Worm (Caenorhabditis elegans) whole organism, L3 larva: Measurements from ENCODE around the gene duxl-1.

Experiments
- R02D3.7 ChIP-seq: fragments of 150-350 bp; optimal IDR thresholded peaks from 2 replicates; lab custom pipeline; 2014; ENCODE audit warnings: missing biosample characterization, missing genetic modification characterization
- ZK546.5 ChIP-seq: sonication (generic microtip); optimal IDR thresholded peaks from 2 replicates; lab custom pipeline; 2017; ENCODE audit warnings: missing biosample characterization, missing genetic modification characterization
- aly-2 ChIP-seq: fragments of 150-350 bp; optimal IDR thresholded peaks from 2 replicates; lab custom pipeline; 2014; ENCODE audit warnings: missing biosample characterization, missing genetic modification characterization
- ama-1 ChIP-seq: fragments of 150-350 bp; optimal IDR thresholded peaks from 2 replicates; lab custom pipeline; 2018
- ceh-16 ChIP-seq: sonication (generic microtip); optimal IDR thresholded peaks from 2 replicates; lab custom pipeline; 2017; ENCODE audit warnings: missing biosample characterization, missing genetic modification characterization
- ceh-9 ChIP-seq: sonication (generic microtip); optimal IDR thresholded peaks from 2 replicates; lab custom pipeline; 2018; ENCODE audit warnings: missing biosample characterization, missing genetic modification characterization
- daf-12 ChIP-seq: fragments of 150-350 bp; optimal IDR thresholded peaks from 2 replicates; lab custom pipeline; 2014; ENCODE audit warnings: missing biosample characterization, missing genetic modification reagents, missing genetic modification characterization
- egl-5 ChIP-seq: fragments of 150-350 bp; optimal IDR thresholded peaks from 2 replicates; lab custom pipeline; 2017; ENCODE audit warnings: missing biosample characterization, missing genetic modification reagents, missing genetic modification characterization, inconsistent platforms
- elt-2 ChIP-seq: sonication (generic microtip); optimal IDR thresholded peaks from 2 replicates; lab custom pipeline; 2016; ENCODE audit warnings: missing genetic modification reagents, mild to moderate bottlenecking, missing genetic modification characterization, missing compliant biosample characterization
- fkh-10 ChIP-seq: sonication (generic microtip); optimal IDR thresholded peaks from 2 replicates; lab custom pipeline; 2017; ENCODE audit warnings: missing biosample characterization, missing genetic modification reagents, missing genetic modification characterization
- fkh-2 ChIP-seq: fragments of 150-350 bp; optimal IDR thresholded peaks from 2 replicates; lab custom pipeline; 2014; ENCODE audit warnings: missing biosample characterization, missing genetic modification reagents, missing genetic modification characterization
- fos-1 ChIP-seq: fragments of 150-350 bp; optimal IDR thresholded peaks from 2 replicates; lab custom pipeline; 2014; ENCODE audit warnings: missing biosample characterization, missing genetic modification characterization
- hmg-11 ChIP-seq: sonication (generic microtip); optimal IDR thresholded peaks from 2 replicates; lab custom pipeline; 2016; ENCODE audit warnings: missing genetic modification characterization, missing compliant biosample characterization
- jun-1 ChIP-seq: fragments of 150-350 bp; optimal IDR thresholded peaks from 2 replicates; lab custom pipeline; 2014; ENCODE audit warnings: missing biosample characterization, missing genetic modification reagents, missing genetic modification characterization
- lin-15B ChIP-seq: fragments of 150-350 bp; optimal IDR thresholded peaks from 2 replicates; lab custom pipeline; 2014; ENCODE audit warnings: missing biosample characterization, missing genetic modification characterization
- lsy-12 ChIP-seq: sonication (generic microtip); optimal IDR thresholded peaks from 2 replicates; lab custom pipeline; 2016; ENCODE audit warnings: mild to moderate bottlenecking, missing genetic modification characterization, missing compliant biosample characterization
- mdl-1 ChIP-seq: fragments of 150-350 bp; optimal IDR thresholded peaks from 2 replicates; lab custom pipeline; 2014; ENCODE audit warnings: missing biosample characterization, missing genetic modification characterization
- mml-1 ChIP-seq: fragments of 150-350 bp; sonication (generic microtip); optimal IDR thresholded peaks from 3 replicates; lab custom pipeline; 2014; ENCODE audit warnings: missing biosample characterization, missing genetic modification characterization
- nhr-11 ChIP-seq: fragments of 150-350 bp; optimal IDR thresholded peaks from 2 replicates; lab custom pipeline; 2014; ENCODE audit warnings: missing biosample characterization, missing genetic modification characterization
- nhr-12 ChIP-seq: fragments of 150-350 bp; optimal IDR thresholded peaks from 2 replicates; lab custom pipeline; 2014; ENCODE audit warnings: missing biosample characterization, missing genetic modification characterization
- nhr-23 ChIP-seq: fragments of 150-350 bp; optimal IDR thresholded peaks from 2 replicates; lab custom pipeline; 2014; ENCODE audit warnings: missing biosample characterization, missing genetic modification reagents, missing genetic modification characterization
- nhr-25 ChIP-seq: sonication (generic microtip); optimal IDR thresholded peaks from 2 replicates; lab custom pipeline; 2017; ENCODE audit warnings: missing biosample characterization, missing genetic modification characterization
- nhr-28 ChIP-seq: fragments of 150-350 bp; optimal IDR thresholded peaks from 2 replicates; lab custom pipeline; 2014; ENCODE audit warnings: missing biosample characterization, missing genetic modification characterization
- nhr-76 ChIP-seq: fragments of 150-350 bp; sonication (generic microtip); optimal IDR thresholded peaks from 5 replicates; lab custom pipeline; 2014; ENCODE audit warnings: missing biosample characterization, missing genetic modification characterization
- nhr-77 ChIP-seq: fragments of 150-350 bp; optimal IDR thresholded peaks from 2 replicates; lab custom pipeline; 2014; ENCODE audit warnings: missing biosample characterization, missing genetic modification characterization
- pha-4 ChIP-seq: fragments of 150-350 bp; optimal IDR thresholded peaks from 2 replicates; lab custom pipeline; 2014; ENCODE audit warnings: missing biosample characterization, missing genetic modification reagents, missing genetic modification characterization
- pqm-1 ChIP-seq: fragments of 150-350 bp; optimal IDR thresholded peaks from 2 replicates; lab custom pipeline; 2017; ENCODE audit warnings: missing biosample characterization, missing genetic modification characterization, inconsistent platforms
- sea-2 ChIP-seq: fragments of 150-350 bp; sonication (generic microtip); optimal IDR thresholded peaks from 4 replicates; lab custom pipeline; 2014; ENCODE audit warnings: missing biosample characterization, missing genetic modification reagents, missing genetic modification characterization
- snpc-4 ChIP-seq: fragments of 150-350 bp; optimal IDR thresholded peaks from 2 replicates; lab custom pipeline; 2014; ENCODE audit warnings: missing biosample characterization, missing genetic modification characterization
- tbx-2 ChIP-seq: sonication (generic microtip); optimal IDR thresholded peaks from 2 replicates; lab custom pipeline; 2016; ENCODE audit warnings: mild to moderate bottlenecking, missing genetic modification characterization, missing compliant biosample characterization
- unc-62 ChIP-seq: fragments of 150-350 bp; sonication (generic microtip); optimal IDR thresholded peaks from 4 replicates; lab custom pipeline; 2014; ENCODE audit warnings: missing biosample characterization, missing genetic modification reagents, missing genetic modification characterization
- zag-1 ChIP-seq: fragments of 150-350 bp; optimal IDR thresholded peaks from 2 replicates; lab custom pipeline; 2014; ENCODE audit warnings: missing biosample characterization, missing genetic modification characterization
- ztf-4 ChIP-seq: fragments of 150-350 bp; optimal IDR thresholded peaks from 2 replicates; lab custom pipeline; 2014; ENCODE audit warnings: missing biosample characterization, missing genetic modification characterization

Gene duxl-1

ce11 chrII:1663516-1663915 is at the start of gene duxl-1:
Gene duxl-1, plus strand, starts transcription at chrII:1663699.
- TF ChIP-seq nhr-23 (tag; lab: Kevin White, UChicago) (peak; percentile 37), elt-2 (peak; percentile 54), aly-2 (tag; lab: Kevin White, UChicago) (no peak), mdl-1 (tag; lab: Kevin White, UChicago) (no peak), fkh-10 (GFP tag; lab: Kevin White, UChicago) (no peak), nhr-25 (tag; lab: Kevin White, UChicago) (peak; percentile 9), ZK546.5 (no peak), lin-15B (tag; lab: Kevin White, UChicago) (peak; percentile 6)
- TF ChIP-seq, all 47 proteins: peak for 4

ce11 chrII:1613972-1614371 is 49.5 kb upstream of the duxl-1 start, which contains the start of gene fbxa-164:
Gene fbxa-164, minus strand, starts transcription at chrII:1614072.
- TF ChIP-seq nhr-12 (tag; lab: Kevin White, UChicago) (no peak), pha-4 (tag; lab: Kevin White, UChicago) (peak; percentile 11), elt-2 (peak; percentile 32)

ce11 chrII:1616382-1616781 is 47.1 kb upstream of the duxl-1 start, which contains the start of gene fbxa-165:
Gene fbxa-165, minus strand, starts transcription at chrII:1616482.
- TF ChIP-seq aly-2 (tag; lab: Kevin White, UChicago) = no peak
- no peak for TF ChIP-seq sea-2 (GFP tag; lab: Kevin White, UChicago)
- TF ChIP-seq tbx-2 = no peak
- no peak for TF ChIP-seq snpc-4
- TF ChIP-seq mml-1 (tag; lab: Kevin White, UChicago) = no peak
- TF ChIP-seq ama-1 (lab: Kevin White, UChicago) = no peak
- no peak for TF ChIP-seq zag-1
- no peak for TF ChIP-seq fos-1 (tag; lab: Kevin White, UChicago)
- no peak for TF ChIP-seq nhr-28 (tag; lab: Kevin White, UChicago)
- TF ChIP-seq R02D3.7 (tag; lab: Kevin White, UChicago) = no peak
- TF ChIP-seq nhr-25 (tag; lab: Kevin White, UChicago) = no peak
- TF ChIP-seq ceh-16 (tag; lab: Kevin White, UChicago) = no peak
- no peak for TF ChIP-seq unc-62 (GFP tag; lab: Kevin White, UChicago)
- TF ChIP-seq nhr-11 (tag; lab: Kevin White, UChicago) = no peak
- no peak for TF ChIP-seq nhr-77 (tag; lab: Kevin White, UChicago)
- no peak for TF ChIP-seq ZK546.5
- TF ChIP-seq daf-12 (tag; lab: Kevin White, UChicago) = no peak
- TF ChIP-seq lsy-12 (tag; lab: Kevin White, UChicago) = no peak
- TF ChIP-seq ceh-9 (tag; lab: Kevin White, UChicago) = no peak

ce11 chrII:1618948-1619347 is 44.6 kb upstream of the duxl-1 start, which contains the start of gene fbxa-166:
Gene fbxa-166, minus strand, starts transcription at chrII:1619048.
- TF ChIP-seq lin-15B (tag; lab: Kevin White, UChicago) (no peak), ZK546.5 (no peak), R02D3.7 (tag; lab: Kevin White, UChicago) (no peak), pqm-1 (tag; lab: Kevin White, UChicago) (no peak), fkh-2 (no peak), ama-1 (lab: Kevin White, UChicago) (no peak), unc-62 (GFP tag; lab: Kevin White, UChicago) (no peak), egl-5 (tag; lab: Kevin White, UChicago) (no peak), ztf-4 (tag; lab: Kevin White, UChicago) (no peak), snpc-4 (no peak), hmg-11 (tag; lab: Kevin White, UChicago) (no peak), fos-1 (tag; lab: Kevin White, UChicago) (no peak), pha-4 (tag; lab: Kevin White, UChicago) (no peak), mdl-1 (tag; lab: Kevin White, UChicago) (no peak), ceh-16 (tag; lab: Kevin White, UChicago) (no peak), elt-2 (no peak), nhr-28 (tag; lab: Kevin White, UChicago) (no peak), nhr-76 (tag; lab: Kevin White, UChicago) (no peak)
- TF ChIP-seq, all 47 proteins: peak for 0

- TF ChIP-seq nhr-11 (tag; lab: Kevin White, UChicago) = no peak
- TF ChIP-seq jun-1 (tag; lab: Kevin White, UChicago) = no peak
- TF ChIP-seq pha-4 (tag; lab: Kevin White, UChicago) = no peak
These were observed 42.3 kb upstream of the duxl-1 start, which contains the start of gene fbxa-158 for ce11 chrII:1621180-1621579. Gene fbxa-158, minus strand, starts transcription at chrII:1621280.
